Fruit fly (Drosophila melanogaster) whole organism, embryonic: ENCODE data around the gene CG6693.

Experiments
- CG10321 ChIP-seq: fragments of 200-800 bp; sonication (Bioruptor generic); IDR thresholded peaks from 2 replicates; pipeline ENCODE4 v1.3.6; 2022; ENCODE audit warnings: missing biosample characterization, missing genetic modification characterization
- CG11504 ChIP-seq: fragments of 200-800 bp; sonication (Bioruptor generic); optimal IDR thresholded peaks from 3 replicates; lab custom pipeline; 2019; ENCODE audit warnings: missing biosample characterization, mild to moderate bottlenecking, missing genetic modification characterization, moderate library complexity
- CG11695 ChIP-seq: fragments of 200-800 bp; sonication (Bioruptor generic); IDR thresholded peaks from 3 replicates; pipeline ENCODE4 v1.3.6; 2022; ENCODE audit warnings: missing biosample characterization, missing genetic modification characterization
- CG12219 ChIP-seq: fragments of 200-800 bp; sonication (Bioruptor generic); optimal IDR thresholded peaks from 3 replicates; lab custom pipeline; 2018; ENCODE audit warnings: missing biosample characterization, mild to moderate bottlenecking, missing genetic modification characterization
- CG13775 ChIP-seq: fragments of 200-800 bp; sonication (Bioruptor generic); optimal IDR thresholded peaks from 3 replicates; lab custom pipeline; 2017; ENCODE audit warnings: missing biosample characterization, mild to moderate bottlenecking, missing genetic modification characterization
- CG14014 ChIP-seq: fragments of 200-800 bp; sonication (Bioruptor generic); IDR thresholded peaks from 2 replicates; pipeline ENCODE4 v1.3.6; 2022; ENCODE audit warnings: missing biosample characterization, missing genetic modification characterization
- CG14441 ChIP-seq: fragments of 200-800 bp; sonication (Bioruptor generic); IDR thresholded peaks from 2 replicates; pipeline ENCODE4 v1.3.6; 2022; ENCODE audit warnings: missing biosample characterization, missing genetic modification characterization
- CG15601 ChIP-seq: fragments of 200-800 bp; sonication (Bioruptor generic); optimal IDR thresholded peaks from 3 replicates; lab custom pipeline; 2019; ENCODE audit warnings: missing biosample characterization, mild to moderate bottlenecking, missing genetic modification characterization, moderate library complexity
- CG30431 ChIP-seq: fragments of 200-800 bp; sonication (Bioruptor generic); optimal IDR thresholded peaks from 2 replicates; lab custom pipeline; 2017; ENCODE audit warnings: missing biosample characterization, missing genetic modification characterization
- CG33557 ChIP-seq: fragments of 200-800 bp; sonication (Bioruptor generic); optimal IDR thresholded peaks from 2 replicates; lab custom pipeline; 2019; ENCODE audit warnings: missing biosample characterization, mild to moderate bottlenecking, missing genetic modification characterization, moderate library complexity
- CG3407 ChIP-seq: fragments of 200-800 bp; sonication (Bioruptor generic); optimal IDR thresholded peaks from 2 replicates; lab custom pipeline; 2018; ENCODE audit warnings: missing biosample characterization, mild to moderate bottlenecking, missing genetic modification characterization
- CG3995 ChIP-seq: fragments of 200-800 bp; sonication (Bioruptor generic); optimal IDR thresholded peaks from 3 replicates; lab custom pipeline; 2016; ENCODE audit warnings: missing biosample characterization, missing genetic modification characterization
- CG5180 ChIP-seq: fragments of 200-800 bp; sonication (Bioruptor generic); optimal IDR thresholded peaks from 3 replicates; lab custom pipeline; 2017; ENCODE audit warnings: missing biosample characterization, missing genetic modification characterization, mild to moderate bottlenecking, moderate library complexity, missing genetic modification reagents
- CG8089 ChIP-seq: fragments of 200-800 bp; sonication (Bioruptor generic); optimal IDR thresholded peaks from 3 replicates; lab custom pipeline; 2016; ENCODE audit warnings: missing biosample characterization, missing genetic modification characterization
- CG8281 ChIP-seq: fragments of 200-800 bp; sonication (Bioruptor generic); optimal IDR thresholded peaks from 2 replicates; lab custom pipeline; 2018; ENCODE audit warnings: missing biosample characterization, mild to moderate bottlenecking, missing genetic modification characterization, moderate library complexity
- CG8478 ChIP-seq: fragments of >200 bp; optimal IDR thresholded peaks from 2 replicates; lab custom pipeline; 2018
- CG9437 ChIP-seq: fragments of 200-800 bp; sonication (Bioruptor generic); optimal IDR thresholded peaks from 2 replicates; lab custom pipeline; 2018; ENCODE audit warnings: missing biosample characterization, mild to moderate bottlenecking, missing genetic modification characterization
- D19B ChIP-seq: fragments of 200-800 bp; sonication (Bioruptor generic); optimal IDR thresholded peaks from 2 replicates; lab custom pipeline; 2017; ENCODE audit warnings: missing biosample characterization, mild to moderate bottlenecking, missing genetic modification characterization
- Dad ChIP-seq: fragments of 200-800 bp; sonication (Bioruptor generic); optimal IDR thresholded peaks from 3 replicates; lab custom pipeline; 2016; ENCODE audit warnings: missing biosample characterization, missing genetic modification characterization
- Ets65A ChIP-seq: fragments of 200-800 bp; sonication (Bioruptor generic); peaks from one replicate; lab custom pipeline; 2016; ENCODE audit warnings: missing biosample characterization, missing genetic modification characterization
- Fer2 ChIP-seq: fragments of 200-800 bp; sonication (Bioruptor generic); optimal IDR thresholded peaks from 2 replicates; lab custom pipeline; 2018; ENCODE audit warnings: missing biosample characterization, mild to moderate bottlenecking, missing genetic modification characterization, moderate library complexity
- GATAe ChIP-seq: fragments of 200-800 bp; sonication (Bioruptor generic); conservative IDR thresholded peaks from 2 replicates; pipeline ENCODE4 v1.3.6; 2022; ENCODE audit warnings: missing biosample characterization, missing genetic modification characterization
- H2.0 ChIP-seq: fragments of 200-800 bp; sonication (Bioruptor generic); IDR thresholded peaks from 2 replicates; pipeline ENCODE4 v1.3.6; 2022; ENCODE audit warnings: missing biosample characterization, missing genetic modification characterization
- Hand ChIP-seq: fragments of 200-800 bp; sonication (Bioruptor generic); optimal IDR thresholded peaks from 2 replicates; lab custom pipeline; 2017; ENCODE audit warnings: mild to moderate bottlenecking, missing biosample characterization, missing genetic modification reagents, missing genetic modification characterization
- Med ChIP-seq: fragments of 200-800 bp; sonication (Bioruptor generic); peaks from one replicate; lab custom pipeline; 2016; ENCODE audit warnings: missing biosample characterization, missing genetic modification characterization, mild to moderate bottlenecking, inconsistent platforms, moderate library complexity
- Mes4 ChIP-seq: fragments of 200-800 bp; sonication (Bioruptor generic); optimal IDR thresholded peaks from 2 replicates; lab custom pipeline; 2016; ENCODE audit warnings: missing biosample characterization, missing genetic modification characterization
- NK7.1 ChIP-seq: fragments of 200-800 bp; sonication (Bioruptor generic); optimal IDR thresholded peaks from 3 replicates; lab custom pipeline; 2016; ENCODE audit warnings: missing biosample characterization, missing genetic modification characterization
- NfI ChIP-seq: fragments of 200-800 bp; sonication (Bioruptor generic); optimal IDR thresholded peaks from 3 replicates; lab custom pipeline; 2018; ENCODE audit warnings: missing biosample characterization, mild to moderate bottlenecking, missing genetic modification characterization, moderate library complexity
- Opbp ChIP-seq: fragments of 200-800 bp; sonication (Bioruptor generic); IDR thresholded peaks from 3 replicates; pipeline ENCODE4 v1.3.6; 2022; ENCODE audit warnings: missing biosample characterization, missing genetic modification characterization; ENCODE audit not compliant: partially characterized antibody
- Vsx1 ChIP-seq: fragments of 200-800 bp; sonication (Bioruptor generic); optimal IDR thresholded peaks from 2 replicates; lab custom pipeline; 2017; ENCODE audit warnings: missing biosample characterization, mild to moderate bottlenecking, missing genetic modification characterization, missing genetic modification reagents
- bigmax ChIP-seq: fragments of 200-800 bp; sonication (Bioruptor generic); optimal IDR thresholded peaks from 2 replicates; lab custom pipeline; 2018; ENCODE audit warnings: missing biosample characterization, mild to moderate bottlenecking, missing genetic modification characterization
- btn ChIP-seq: fragments of 200-800 bp; sonication (Bioruptor generic); optimal IDR thresholded peaks from 2 replicates; lab custom pipeline; 2016; ENCODE audit warnings: missing biosample characterization, missing genetic modification characterization
- cad ChIP-seq: fragments of >200 bp; optimal IDR thresholded peaks from 2 replicates; lab custom pipeline; 2017; ENCODE audit warnings: missing biosample characterization, missing genetic modification characterization
- esg ChIP-seq: fragments of 200-800 bp; sonication (Bioruptor generic); conservative IDR thresholded peaks from 2 replicates; pipeline ENCODE4 v1.3.6; 2022; ENCODE audit warnings: missing biosample characterization, missing genetic modification characterization
- eyg ChIP-seq: fragments of 200-800 bp; sonication (Bioruptor generic); optimal IDR thresholded peaks from 3 replicates; lab custom pipeline; 2016; ENCODE audit warnings: missing biosample characterization, missing genetic modification characterization
- gcm ChIP-seq: fragments of 200-800 bp; sonication (Bioruptor generic); optimal IDR thresholded peaks from 2 replicates; lab custom pipeline; 2019; ENCODE audit warnings: missing biosample characterization, mild to moderate bottlenecking, missing genetic modification characterization, moderate library complexity
- gt ChIP-seq: fragments of 200-800 bp; sonication (Bioruptor generic); IDR thresholded peaks from 2 replicates; pipeline ENCODE4 v1.3.6; 2022; ENCODE audit warnings: missing biosample characterization, missing genetic modification characterization
- lbe ChIP-seq: fragments of 200-800 bp; sonication (Bioruptor generic); optimal IDR thresholded peaks from 2 replicates; lab custom pipeline; 2016; ENCODE audit warnings: missing biosample characterization, mild to moderate bottlenecking, missing genetic modification characterization
- lilli ChIP-seq: fragments of 200-800 bp; sonication (Bioruptor generic); optimal IDR thresholded peaks from 3 replicates; lab custom pipeline; 2016; ENCODE audit warnings: missing biosample characterization, missing genetic modification characterization
- nom ChIP-seq: fragments of 200-800 bp; sonication (Bioruptor generic); optimal IDR thresholded peaks from 2 replicates; lab custom pipeline; 2017; ENCODE audit warnings: missing biosample characterization, missing genetic modification characterization, mild to moderate bottlenecking, moderate library complexity, missing genetic modification reagents
- prd ChIP-seq, 3 experiments: fragments of >200 bp in 2 of 3; fragments of 200-800 bp in 1 of 3; sonication (Bioruptor generic) in 1 of 3; optimal IDR thresholded peaks in 2 of 3; IDR thresholded peaks in 1 of 3; 2 replicates in 2 of 3; 3 replicates in 1 of 3; pipeline versions ENCODE4 v1.3.6 to Lab custom; 2017 to 2022; ENCODE audit warnings: missing biosample characterization in 1 of 3, missing genetic modification characterization in 1 of 3
- pzg ChIP-seq: fragments of 200-800 bp; sonication (Bioruptor generic); optimal IDR thresholded peaks from 3 replicates; lab custom pipeline; 2018; ENCODE audit warnings: missing biosample characterization, mild to moderate bottlenecking, missing genetic modification characterization, moderate library complexity
- seq ChIP-seq: fragments of 200-800 bp; sonication (Bioruptor generic); IDR thresholded peaks from 2 replicates; pipeline ENCODE4 v1.3.6; 2022; ENCODE audit warnings: missing biosample characterization, missing genetic modification characterization
- slbo ChIP-seq: fragments of 200-800 bp; sonication (Bioruptor generic); IDR thresholded peaks from 2 replicates; pipeline ENCODE4 v1.3.6; 2022; ENCODE audit warnings: missing biosample characterization, missing genetic modification characterization
- sqz ChIP-seq: fragments of 200-800 bp; sonication (Bioruptor generic); optimal IDR thresholded peaks from 3 replicates; lab custom pipeline; 2018; ENCODE audit warnings: missing biosample characterization, mild to moderate bottlenecking, missing genetic modification characterization
- wek ChIP-seq: fragments of 200-800 bp; sonication (Bioruptor generic); optimal IDR thresholded peaks from 3 replicates; lab custom pipeline; 2018; ENCODE audit warnings: missing biosample characterization, mild to moderate bottlenecking, missing genetic modification characterization, moderate library complexity
- wor ChIP-seq: fragments of 200-800 bp; sonication (Bioruptor generic); IDR thresholded peaks from 2 replicates; pipeline ENCODE4 v1.3.6; 2022; ENCODE audit warnings: missing biosample characterization, missing genetic modification characterization
- zen ChIP-seq: fragments of 200-800 bp; sonication (Bioruptor generic); optimal IDR thresholded peaks from 3 replicates; lab custom pipeline; 2018; ENCODE audit warnings: missing biosample characterization, mild to moderate bottlenecking, missing genetic modification characterization, moderate library complexity

The CG6693 gene

dm6 chr3R:11221437-11222230 lies at the start of gene CG6693, which contains the start of gene RpL3 (continued):
- TF ChIP-seq pzg (GFP tag; lab: Kevin White, UChicago), result peak; percentile 99
- peak; percentile 74 for TF ChIP-seq CG13775 (GFP tag; lab: Kevin White, UChicago)
- TF ChIP-seq Mes4, result peak; percentile 81
- TF ChIP-seq esg, result no peak
- peak; percentile 45 for TF ChIP-seq CG33557 (GFP tag; lab: Kevin White, UChicago)
- peak; percentile 60 for TF ChIP-seq zen (tag; lab: Kevin White, UChicago)
- peak; percentile 67 for TF ChIP-seq NK7.1 (GFP tag; lab: Kevin White, UChicago)
- TF ChIP-seq btn (GFP tag; lab: Kevin White, UChicago), result peak; percentile 47
- peak; percentile 99 for TF ChIP-seq bigmax (GFP tag; lab: Kevin White, UChicago)
- TF ChIP-seq nom (GFP tag; lab: Kevin White, UChicago), result peak; percentile 92
- peak; percentile 45 for TF ChIP-seq CG9437 (GFP tag; lab: Kevin White, UChicago)
- TF ChIP-seq Fer2 (tag; lab: Kevin White, UChicago), result peak; percentile 28
- TF ChIP-seq wek (GFP tag; lab: Kevin White, UChicago), result peak; percentile 88
- peak; percentile 47 for TF ChIP-seq H2.0 (GFP tag; lab: Robert Waterston, UW)
- 0 out of 3 replicates have a peak, but pooled peaks have one; percentile 33 for TF ChIP-seq Opbp (GFP tag; lab: Robert Waterston, UW)
- peak; percentile 73 for TF ChIP-seq CG3407
- TF ChIP-seq Med, result peak; percentile 98
- TF ChIP-seq Ets65A (GFP tag; lab: Kevin White, UChicago), result peak; percentile 99
- no peak for TF ChIP-seq prd (optimal IDR thresholded peaks at IDR 0.05; lab: Kevin White, UChicago)
- peak; percentile 43; the same call in 2 of the 3 replicates for TF ChIP-seq prd (GFP tag; IDR thresholded peaks at IDR 0.05; lab: Robert Waterston, UW)
- no peak for TF ChIP-seq CG30431 (GFP tag; lab: Kevin White, UChicago)
- no peak for TF ChIP-seq GATAe (GFP tag; lab: Robert Waterston, UW)
- TF ChIP-seq slbo, result peak; percentile 59
- TF ChIP-seq CG11504 (tag; lab: Kevin White, UChicago), result peak; percentile 67
- peak; percentile 73 for TF ChIP-seq Dad (GFP tag; lab: Kevin White, UChicago)
- TF ChIP-seq CG14014 (GFP tag; lab: Robert Waterston, UW), result peak; percentile 72; the same call in 1 of the 2 replicates
- TF ChIP-seq lilli (GFP tag; lab: Kevin White, UChicago), result peak; percentile 90
- TF ChIP-seq CG10321 (GFP tag; lab: Robert Waterston, UW), result peak; percentile 54; the same call in 1 of the 2 replicates
- no peak for TF ChIP-seq CG14441 (GFP tag; lab: Robert Waterston, UW)
- peak; percentile 84 for TF ChIP-seq NfI (GFP tag; lab: Kevin White, UChicago)
- peak; percentile 86 for TF ChIP-seq CG12219 (GFP tag; lab: Kevin White, UChicago)
- TF ChIP-seq CG11695 (GFP tag; lab: Robert Waterston, UW), result peak; percentile 57; the same call in 2 of the 3 replicates
- TF ChIP-seq CG3995 (GFP tag; lab: Kevin White, UChicago), result peak; percentile 58
- peak; percentile 53 for TF ChIP-seq D19B (GFP tag; lab: Kevin White, UChicago)
- peak; percentile 30 for TF ChIP-seq CG8281 (tag; lab: Kevin White, UChicago)
- TF ChIP-seq lbe (GFP tag; lab: Kevin White, UChicago), result peak; percentile 74
- peak; percentile 59 for TF ChIP-seq CG5180 (GFP tag; lab: Kevin White, UChicago)
- TF ChIP-seq CG8089 (GFP tag; lab: Kevin White, UChicago), result peak; percentile 65
- peak; percentile 75 for TF ChIP-seq CG15601 (tag; lab: Kevin White, UChicago)
- TF ChIP-seq wor, result no peak
- peak; percentile 77 for TF ChIP-seq Hand (GFP tag; lab: Kevin White, UChicago)
- no peak for TF ChIP-seq gt (GFP tag; lab: Robert Waterston, UW)
- TF ChIP-seq cad (GFP tag; lab: Kevin White, UChicago), result no peak
- TF ChIP-seq eyg, result peak; percentile 25
- TF ChIP-seq sqz (GFP tag; lab: Kevin White, UChicago), result peak; percentile 87
- TF ChIP-seq CG8478 (lab: Kevin White, UChicago), result peak; percentile 69
- peak; percentile 77 for TF ChIP-seq Vsx1
- TF ChIP-seq seq, result peak; percentile 63; the same call in 1 of the 2 replicates
- peak; percentile 78 for TF ChIP-seq gcm (GFP tag; lab: Kevin White, UChicago)
